Fruit fly (Drosophila melanogaster) whole organism, pupa: ENCODE measurements around the gene CG34367.

Experiments
- CG13204 ChIP-seq: fragments of 200-800 bp; sonication (Bioruptor generic); optimal IDR thresholded peaks from 2 replicates; lab custom pipeline; 2018; ENCODE audit warnings: missing biosample characterization, mild to moderate bottlenecking, missing genetic modification characterization, moderate library complexity
- CG17806 ChIP-seq: fragments of 200-800 bp; sonication (Bioruptor generic); optimal IDR thresholded peaks from 2 replicates; lab custom pipeline; 2018; ENCODE audit warnings: missing biosample characterization, mild to moderate bottlenecking, missing genetic modification characterization, moderate library complexity
- CG32121 ChIP-seq: fragments of 200-800 bp; sonication (Bioruptor generic); IDR thresholded peaks from 2 replicates; pipeline ENCODE4 v1.3.6; 2022; ENCODE audit warnings: missing biosample characterization, missing genetic modification characterization
- CG8301 ChIP-seq: fragments of 200-800 bp; sonication (Bioruptor generic); optimal IDR thresholded peaks from 2 replicates; lab custom pipeline; 2018; ENCODE audit warnings: missing biosample characterization, mild to moderate bottlenecking, missing genetic modification characterization
- EcR ChIP-seq: fragments of 200-800 bp; sonication (Bioruptor generic); optimal IDR thresholded peaks from 3 replicates; lab custom pipeline; 2019; ENCODE audit warnings: missing biosample characterization, missing genetic modification characterization, mild to moderate bottlenecking, moderate library complexity, missing genetic modification reagents
- Pif1B ChIP-seq: fragments of 200-800 bp; sonication (Bioruptor generic); optimal IDR thresholded peaks from 3 replicates; lab custom pipeline; 2016; ENCODE audit warnings: missing biosample characterization, missing genetic modification characterization
- fd96Ca ChIP-seq: fragments of 200-800 bp; sonication (Bioruptor generic); IDR thresholded peaks from 3 replicates; pipeline ENCODE4 v1.3.6; 2022; ENCODE audit warnings: missing biosample characterization, missing genetic modification characterization

- TF ChIP-seq CG8301 (tag; lab: Kevin White, UChicago) (no peak), CG17806 (tag; lab: Kevin White, UChicago) (no peak), fd96Ca (GFP tag; lab: Robert Waterston, UW) (no peak), CG13204 (GFP tag; lab: Kevin White, UChicago) (no peak), CG32121 (no peak), Pif1B (GFP tag; lab: Kevin White, UChicago) (no peak), EcR (GFP tag; lab: Kevin White, UChicago) (no peak)
Observed at dm6 chr2L:10333091-10333991, 20.4 kb downstream of the CG34367 start, which contains the start of gene GATAd.
